Fruit fly (Drosophila melanogaster): ENCODE data around the gene CG9173.

DNA sequence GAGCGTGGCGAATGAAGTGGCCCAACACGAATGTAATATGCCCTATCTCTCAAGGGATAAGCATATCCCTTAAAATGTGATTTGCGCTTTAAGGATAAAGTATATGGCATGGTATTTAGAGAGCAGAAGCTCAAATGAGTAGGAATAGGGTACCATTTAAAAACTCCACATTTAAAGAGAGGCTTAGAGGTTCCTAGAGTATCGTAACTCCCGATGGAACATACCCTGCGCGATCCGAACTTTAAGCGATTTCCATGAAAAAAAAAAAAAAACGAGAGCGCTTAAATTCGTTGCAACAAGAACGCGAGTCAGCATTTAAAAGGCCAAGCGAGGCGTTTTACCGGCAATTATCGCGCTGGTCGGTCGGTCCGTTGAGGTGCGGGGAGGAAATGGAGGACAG, 34.0 kb upstream of the CG9173 start:
- no peak for TF ChIP-seq psq (optimal IDR thresholded peaks at IDR 0.05)
- no peak for TF ChIP-seq Dll (optimal IDR thresholded peaks at IDR 0.05)
- no peak for TF ChIP-seq pan (optimal IDR thresholded peaks at IDR 0.05)
- TF ChIP-seq EcR (GFP tag; optimal IDR thresholded peaks at IDR 0.05): no peak
- TF ChIP-seq usp (GFP tag; optimal IDR thresholded peaks at IDR 0.05): no peak
- no peak for TF ChIP-seq CG8478 (optimal IDR thresholded peaks at IDR 0.05)
